Worm (Caenorhabditis elegans): ENCODE data around the gene sdz-20.

DNA sequence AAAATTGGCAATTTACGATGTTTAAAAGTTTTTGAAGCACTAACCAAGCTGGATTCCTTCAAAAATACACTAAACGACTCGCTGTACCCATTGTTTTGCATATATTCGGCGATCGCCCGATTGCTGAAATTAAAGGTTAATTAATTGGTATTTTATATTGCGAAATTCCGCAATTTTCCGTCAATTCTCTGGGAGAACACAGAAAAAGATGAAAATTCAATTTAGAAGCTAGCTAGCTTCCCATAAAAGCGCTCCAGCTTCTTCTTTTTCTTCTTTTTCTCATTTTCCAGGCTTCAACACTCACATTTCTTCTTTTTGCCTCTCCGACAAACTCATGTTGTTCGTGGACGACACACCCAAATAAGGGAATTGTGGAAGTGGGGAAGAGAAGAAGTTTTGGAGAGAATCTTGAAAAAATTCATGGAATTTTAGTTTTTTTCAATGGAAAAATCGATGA, 42.5 kb downstream of the sdz-20 start, which contains the start of gene lis-1:
- TF ChIP-seq W03F9.2 (tag; optimal IDR thresholded peaks at IDR 0.05), result no peak
- TF ChIP-seq dao-5 (tag; optimal IDR thresholded peaks at IDR 0.05), result no peak
